Worm (Caenorhabditis elegans): ENCODE results near the gene ZK970.8.

DNA sequence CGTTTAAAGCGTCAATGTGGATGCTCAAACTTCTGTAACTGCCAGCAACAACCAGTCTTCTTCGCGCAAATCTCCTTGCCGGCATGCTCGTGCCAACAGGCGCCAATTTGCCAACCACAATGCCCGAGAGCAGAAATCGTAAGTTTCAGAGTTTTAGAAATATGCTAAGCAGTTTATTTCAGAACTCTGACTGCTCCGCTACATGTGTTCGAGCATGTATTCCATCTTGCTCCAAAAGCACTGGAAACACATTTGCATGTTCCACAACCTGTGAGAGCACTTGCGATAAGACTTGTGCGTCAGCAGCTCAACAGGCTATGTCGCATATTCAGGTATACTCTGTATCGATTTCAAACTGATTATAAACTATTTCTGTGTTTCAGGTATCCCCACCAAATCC lies 20.3 kb downstream of the ZK970.8 start:
- no peak for TF ChIP-seq aly-2 (tag; optimal IDR thresholded peaks at IDR 0.05)
- no peak for TF ChIP-seq skn-1 (tag; optimal IDR thresholded peaks at IDR 0.05)
- no peak for TF ChIP-seq egl-5 (tag; optimal IDR thresholded peaks at IDR 0.05)
- no peak for TF ChIP-seq elt-3 (tag; optimal IDR thresholded peaks at IDR 0.05)
- no peak for TF ChIP-seq snpc-4 (tag; optimal IDR thresholded peaks at IDR 0.05)
- no peak for TF ChIP-seq nhr-11 (tag; optimal IDR thresholded peaks at IDR 0.05)
